Fruit fly (Drosophila melanogaster): Measurements from ENCODE around the gene Pura.

The Pura gene

dm6 chr3L:7601122-7601841, 8.4 kb downstream of the Pura start:
- TF ChIP-seq CG32121 (GFP tag; IDR thresholded peaks at IDR 0.05): no peak
- peak; percentile 65 for TF ChIP-seq CG15710 (tag; optimal IDR thresholded peaks at IDR 0.05)
- no peak for TF ChIP-seq CG13204 (GFP tag; optimal IDR thresholded peaks at IDR 0.05)
- peak; percentile 20 for TF ChIP-seq gl (tag; optimal IDR thresholded peaks at IDR 0.05)
- TF ChIP-seq Snoo (tag; optimal IDR thresholded peaks at IDR 0.05): peak; percentile 62
- TF ChIP-seq Pif1A (GFP tag; optimal IDR thresholded peaks at IDR 0.05): peak; percentile 71
- TF ChIP-seq EcR (GFP tag; optimal IDR thresholded peaks at IDR 0.05): no peak
- TF ChIP-seq rn (GFP tag; IDR thresholded peaks at IDR 0.05): no peak
- TF ChIP-seq CG4496 (GFP tag; IDR thresholded peaks at IDR 0.05): 0 out of 3 replicates have a peak, but pooled peaks have one; percentile 18
- no peak for TF ChIP-seq Ets98B (GFP tag; IDR thresholded peaks at IDR 0.05)
- TF ChIP-seq Pif1B (GFP tag; optimal IDR thresholded peaks at IDR 0.05): peak; percentile 36
- peak; percentile 36; the same call in 1 of the 3 replicates for TF ChIP-seq fd96Ca (GFP tag; IDR thresholded peaks at IDR 0.05)
- peak; percentile 56 for TF ChIP-seq CG34367 (tag; optimal IDR thresholded peaks at IDR 0.05)
- peak; percentile 41 for TF ChIP-seq CG14655 (GFP tag; optimal IDR thresholded peaks at IDR 0.05)
- TF ChIP-seq CG8301 (tag; optimal IDR thresholded peaks at IDR 0.05): peak; percentile 34
- TF ChIP-seq CG17806 (tag; optimal IDR thresholded peaks at IDR 0.05): peak; percentile 66
- TF ChIP-seq D1 (tag; optimal IDR thresholded peaks at IDR 0.05): no peak
- TF ChIP-seq CG8159 (tag; optimal IDR thresholded peaks at IDR 0.05): peak; percentile 73
- TF ChIP-seq CG12605 (GFP tag; IDR thresholded peaks at IDR 0.05): peak; percentile 17; the same call in 1 of the 2 replicates
- peak; percentile 52 for TF ChIP-seq CG9948 (tag; optimal IDR thresholded peaks at IDR 0.05)
- TF ChIP-seq CG10348 (GFP tag; IDR thresholded peaks at IDR 0.05): no peak

dm6 chr3L:7603397-7603796, 10.5 kb downstream of the Pura start:
- TF ChIP-seq rn (GFP tag; IDR thresholded peaks at IDR 0.05) (no peak), CG17806 (tag; optimal IDR thresholded peaks at IDR 0.05) (peak; percentile 43), CG13204 (GFP tag; optimal IDR thresholded peaks at IDR 0.05) (no peak), CG8159 (tag; optimal IDR thresholded peaks at IDR 0.05) (peak; percentile 49), gl (tag; optimal IDR thresholded peaks at IDR 0.05) (no peak), Pif1A (GFP tag; optimal IDR thresholded peaks at IDR 0.05) (peak; percentile 32), CG32121 (GFP tag; IDR thresholded peaks at IDR 0.05) (no peak), Snoo (tag; optimal IDR thresholded peaks at IDR 0.05) (no peak), EcR (GFP tag; optimal IDR thresholded peaks at IDR 0.05) (no peak), CG14655 (GFP tag; optimal IDR thresholded peaks at IDR 0.05) (peak; percentile 46), CG12605 (GFP tag; IDR thresholded peaks at IDR 0.05) (no peak), Ets98B (GFP tag; IDR thresholded peaks at IDR 0.05) (no peak), CG34367 (tag; optimal IDR thresholded peaks at IDR 0.05) (peak; percentile 19), CG8301 (tag; optimal IDR thresholded peaks at IDR 0.05) (peak; percentile 8), CG10348 (GFP tag; IDR thresholded peaks at IDR 0.05) (no peak), Pif1B (GFP tag; optimal IDR thresholded peaks at IDR 0.05) (no peak), D1 (tag; optimal IDR thresholded peaks at IDR 0.05) (no peak), fd96Ca (GFP tag; IDR thresholded peaks at IDR 0.05) (no peak), CG4496 (GFP tag; IDR thresholded peaks at IDR 0.05) (no peak; the same call in 2 of the 3 replicates), CG9948 (tag; optimal IDR thresholded peaks at IDR 0.05) (peak; percentile 54), CG15710 (tag; optimal IDR thresholded peaks at IDR 0.05) (peak; percentile 23)

dm6 chr3L:7604863-7605262, 12.0 kb downstream of the Pura start:
- no peak for TF ChIP-seq D1 (tag; optimal IDR thresholded peaks at IDR 0.05)
- TF ChIP-seq CG32121 (GFP tag; IDR thresholded peaks at IDR 0.05): peak; percentile 39; the same call in 1 of the 2 replicates
- no peak for TF ChIP-seq Pif1B (GFP tag; optimal IDR thresholded peaks at IDR 0.05)
- peak; percentile 6; the same call in 1 of the 3 replicates for TF ChIP-seq fd96Ca (GFP tag; IDR thresholded peaks at IDR 0.05)
- TF ChIP-seq Pif1A (GFP tag; optimal IDR thresholded peaks at IDR 0.05): no peak
- no peak for TF ChIP-seq CG8301 (tag; optimal IDR thresholded peaks at IDR 0.05)
- no peak for TF ChIP-seq Snoo (tag; optimal IDR thresholded peaks at IDR 0.05)
- TF ChIP-seq CG4496 (GFP tag; IDR thresholded peaks at IDR 0.05): peak; percentile 27; the same call in 1 of the 3 replicates
- peak; percentile 44; the same call in 1 of the 2 replicates for TF ChIP-seq CG12605 (GFP tag; IDR thresholded peaks at IDR 0.05)
- 0 out of 2 replicates have a peak, but pooled peaks have one; percentile 14 for TF ChIP-seq Ets98B (GFP tag; IDR thresholded peaks at IDR 0.05)
- TF ChIP-seq CG14655 (GFP tag; optimal IDR thresholded peaks at IDR 0.05): no peak
- peak; percentile 19 for TF ChIP-seq CG13204 (GFP tag; optimal IDR thresholded peaks at IDR 0.05)

dm6 chr3L:7606336-7607001, 13.6 kb downstream of the Pura start:
- TF ChIP-seq CG14655 (GFP tag; optimal IDR thresholded peaks at IDR 0.05) (peak; percentile 44), CG12605 (GFP tag; IDR thresholded peaks at IDR 0.05) (no peak), CG15710 (tag; optimal IDR thresholded peaks at IDR 0.05) (peak; percentile 17), fd96Ca (GFP tag; IDR thresholded peaks at IDR 0.05) (no peak), CG9948 (tag; optimal IDR thresholded peaks at IDR 0.05) (peak; percentile 41), CG17806 (tag; optimal IDR thresholded peaks at IDR 0.05) (peak; percentile 50), D1 (tag; optimal IDR thresholded peaks at IDR 0.05) (no peak), CG34367 (tag; optimal IDR thresholded peaks at IDR 0.05) (no peak), CG13204 (GFP tag; optimal IDR thresholded peaks at IDR 0.05) (peak; percentile 21), EcR (GFP tag; optimal IDR thresholded peaks at IDR 0.05) (no peak), CG8159 (tag; optimal IDR thresholded peaks at IDR 0.05) (peak; percentile 50), Snoo (tag; optimal IDR thresholded peaks at IDR 0.05) (no peak), rn (GFP tag; IDR thresholded peaks at IDR 0.05) (no peak), Ets98B (GFP tag; IDR thresholded peaks at IDR 0.05) (no peak), CG10348 (GFP tag; IDR thresholded peaks at IDR 0.05) (no peak), CG8301 (tag; optimal IDR thresholded peaks at IDR 0.05) (peak; percentile 27), Pif1B (GFP tag; optimal IDR thresholded peaks at IDR 0.05) (no peak), CG4496 (GFP tag; IDR thresholded peaks at IDR 0.05) (no peak), gl (tag; optimal IDR thresholded peaks at IDR 0.05) (peak; percentile 12), CG32121 (GFP tag; IDR thresholded peaks at IDR 0.05) (no peak), Pif1A (GFP tag; optimal IDR thresholded peaks at IDR 0.05) (peak; percentile 21)
